Worm (Caenorhabditis elegans): ENCODE data around the gene T16H12.13.
"Not testable (repeated sequence)": the region's sequence is repeated elsewhere in the genome, so short reads cannot be mapped to it uniquely, and the experiment has no call there.

T16H12.13 gene

ce11 chrIII:10085103-10085502, at the start of gene T16H12.13:
TSS of gene T16H12.13 (plus strand) at chrIII:10085403.
- no peak for TF ChIP-seq unc-120 (tag; optimal IDR thresholded peaks at IDR 0.05; ENCODE audit: poor library complexity, severe bottlenecking)
- no peak for TF ChIP-seq lsy-2 (tag; optimal IDR thresholded peaks at IDR 0.05)
- TF ChIP-seq ztf-11 (tag; optimal IDR thresholded peaks at IDR 0.05): no peak
- TF ChIP-seq ham-2 (GFP tag; optimal IDR thresholded peaks at IDR 0.05): no peak
- TF ChIP-seq elt-3 (tag; optimal IDR thresholded peaks at IDR 0.05): no peak
- no peak for TF ChIP-seq elt-1 (tag; optimal IDR thresholded peaks at IDR 0.05; ENCODE audit: borderline replicate concordance, insufficient read depth)
- TF ChIP-seq tbx-8 (GFP tag; optimal IDR thresholded peaks at IDR 0.05): no peak
- no peak for TF ChIP-seq ceh-39 (tag; optimal IDR thresholded peaks at IDR 0.05)
- no peak for TF ChIP-seq lin-13 (tag; optimal IDR thresholded peaks at IDR 0.05)
- no peak for TF ChIP-seq blmp-1 (tag; optimal IDR thresholded peaks at IDR 0.05)
- no peak for TF ChIP-seq flh-1 (GFP tag; optimal IDR thresholded peaks at IDR 0.05)
- no peak for TF ChIP-seq cnd-1 (tag; optimal IDR thresholded peaks at IDR 0.05)
- no peak for TF ChIP-seq bed-3 (GFP tag; optimal IDR thresholded peaks at IDR 0.05)
- TF ChIP-seq nhr-237 (tag; optimal IDR thresholded peaks at IDR 0.05): no peak
- no peak for TF ChIP-seq ceh-83 (GFP tag; optimal IDR thresholded peaks at IDR 0.05)
- TF ChIP-seq unc-62 (GFP tag; optimal IDR thresholded peaks at IDR 0.05): no peak
- no peak for TF ChIP-seq nhr-76 (tag; optimal IDR thresholded peaks at IDR 0.05)
- no peak for TF ChIP-seq lin-32 (GFP tag; optimal IDR thresholded peaks at IDR 0.05)

- TF ChIP-seq ceh-39 (tag; optimal IDR thresholded peaks at IDR 0.05): no peak
- no peak for TF ChIP-seq elt-3 (tag; optimal IDR thresholded peaks at IDR 0.05)
- TF ChIP-seq sptf-1 (tag; optimal IDR thresholded peaks at IDR 0.05): no peak
- no peak for TF ChIP-seq ham-2 (GFP tag; optimal IDR thresholded peaks at IDR 0.05)
- TF ChIP-seq nhr-12 (tag; optimal IDR thresholded peaks at IDR 0.05): no peak
- no peak for TF ChIP-seq mab-5 (tag; optimal IDR thresholded peaks at IDR 0.05)
- TF ChIP-seq nhr-237 (tag; optimal IDR thresholded peaks at IDR 0.05): no peak
- TF ChIP-seq ceh-43 (GFP tag; optimal IDR thresholded peaks at IDR 0.05): no peak
- TF ChIP-seq unc-120 (tag; optimal IDR thresholded peaks at IDR 0.05; ENCODE audit: poor library complexity, severe bottlenecking): no peak
These were observed 49.4 kb upstream of the T16H12.13 start, which contains the start of gene xbx-3 for ce11 chrIII:10035783-10036182. TSS of gene xbx-3 (plus strand) at chrIII:10035945.

ce11 chrIII:10037150-10037549, 48.1 kb upstream of the T16H12.13 start, which contains the start of gene M04D8.7:
TSS of gene M04D8.7 (plus strand) at chrIII:10037450.
- TF ChIP-seq nhr-76 (tag; optimal IDR thresholded peaks at IDR 0.05) (no peak), blmp-1 (tag; optimal IDR thresholded peaks at IDR 0.05) (no peak)

ce11 chrIII:10040013-10040412, 45.2 kb upstream of the T16H12.13 start, which contains the start of gene T16G12.7:
TSS of gene T16G12.7 (minus strand) at chrIII:10040113.
- no peak for TF ChIP-seq elt-3 (tag; optimal IDR thresholded peaks at IDR 0.05)
- no peak for TF ChIP-seq unc-120 (tag; optimal IDR thresholded peaks at IDR 0.05; ENCODE audit: poor library complexity, severe bottlenecking)
- TF ChIP-seq ztf-11 (tag; optimal IDR thresholded peaks at IDR 0.05): no peak
- no peak for TF ChIP-seq M03D4.4 (tag; optimal IDR thresholded peaks at IDR 0.05)
- no peak for TF ChIP-seq nhr-237 (tag; optimal IDR thresholded peaks at IDR 0.05)

ce11 chrIII:10049682-10050081, 35.5 kb upstream of the T16H12.13 start, which contains the start of gene T16G12.1:
TSS of gene T16G12.1 (minus strand) at chrIII:10049857.
- TF ChIP-seq elt-1 (tag; optimal IDR thresholded peaks at IDR 0.05; ENCODE audit: borderline replicate concordance, insufficient read depth) (no peak), nhr-28 (tag; optimal IDR thresholded peaks at IDR 0.05) (no peak), unc-120 (tag; optimal IDR thresholded peaks at IDR 0.05; ENCODE audit: poor library complexity, severe bottlenecking) (no peak), cnd-1 (tag; optimal IDR thresholded peaks at IDR 0.05) (no peak), M03D4.4 (tag; optimal IDR thresholded peaks at IDR 0.05) (no peak), lin-32 (GFP tag; optimal IDR thresholded peaks at IDR 0.05) (no peak)

- TF ChIP-seq bed-3 (GFP tag; optimal IDR thresholded peaks at IDR 0.05); blmp-1 (tag; optimal IDR thresholded peaks at IDR 0.05); lin-32 (GFP tag; optimal IDR thresholded peaks at IDR 0.05): not testable (repeated sequence)
These were observed 34.9 kb upstream of the T16H12.13 start, which contains the start of gene T16G12.3 for ce11 chrIII:10050321-10050720. TSS of gene T16G12.3 (plus strand) at chrIII:10050621.

ce11 chrIII:10053312-10053711, 31.9 kb upstream of the T16H12.13 start, which contains the start of gene T16G12.12:
TSS of gene T16G12.12 (plus strand) at chrIII:10053612.
- TF ChIP-seq mab-5 (tag; optimal IDR thresholded peaks at IDR 0.05); bed-3 (GFP tag; optimal IDR thresholded peaks at IDR 0.05); nhr-28 (tag; optimal IDR thresholded peaks at IDR 0.05): not testable (repeated sequence)

Measured in whole organism, mixed stage, embryonic.